Fruit fly (Drosophila melanogaster) whole organism, embryonic: ENCODE data around the gene Ugt301D1.
A peak's percentile ranks its signal among the peaks of the same experiment; 100 is the strongest.

Experiments
- Atf3 ChIP-seq: fragments of 200-800 bp; sonication (Bioruptor generic); optimal IDR thresholded peaks from 3 replicates; lab custom pipeline; 2016; ENCODE audit warnings: missing biosample characterization, missing genetic modification characterization
- B-H1 ChIP-seq: fragments of 200-800 bp; sonication (Bioruptor generic); IDR thresholded peaks from 3 replicates; pipeline ENCODE4 v1.3.6; 2022; ENCODE audit warnings: missing biosample characterization, missing genetic modification characterization
- BtbVII ChIP-seq: fragments of 200-800 bp; sonication (Bioruptor generic); optimal IDR thresholded peaks from 3 replicates; lab custom pipeline; 2017; ENCODE audit warnings: missing biosample characterization, mild to moderate bottlenecking, missing genetic modification characterization
- CG11695 ChIP-seq: fragments of 200-800 bp; sonication (Bioruptor generic); IDR thresholded peaks from 3 replicates; pipeline ENCODE4 v1.3.6; 2022; ENCODE audit warnings: missing biosample characterization, missing genetic modification characterization
- CG11723 ChIP-seq: fragments of 200-800 bp; sonication (Bioruptor generic); optimal IDR thresholded peaks from 2 replicates; lab custom pipeline; 2017; ENCODE audit warnings: missing biosample characterization, mild to moderate bottlenecking, missing genetic modification characterization
- CG12769 ChIP-seq: fragments of 200-800 bp; sonication (Bioruptor generic); optimal IDR thresholded peaks from 2 replicates; lab custom pipeline; 2019; ENCODE audit warnings: missing biosample characterization, mild to moderate bottlenecking, missing genetic modification characterization, moderate library complexity
- CG13296 ChIP-seq: fragments of 200-800 bp; sonication (Bioruptor generic); optimal IDR thresholded peaks from 3 replicates; lab custom pipeline; 2018; ENCODE audit warnings: missing biosample characterization, mild to moderate bottlenecking, missing genetic modification characterization
- CG15514 ChIP-seq: fragments of 200-800 bp; sonication (Bioruptor generic); optimal IDR thresholded peaks from 3 replicates; lab custom pipeline; 2017; ENCODE audit warnings: missing biosample characterization, missing genetic modification characterization, mild to moderate bottlenecking, moderate library complexity, missing genetic modification reagents
- CG17568 ChIP-seq: fragments of 200-800 bp; sonication (Bioruptor generic); optimal IDR thresholded peaks from 2 replicates; lab custom pipeline; 2018; ENCODE audit warnings: missing biosample characterization, mild to moderate bottlenecking, missing genetic modification characterization, moderate library complexity
- CG18011 ChIP-seq: fragments of 200-800 bp; sonication (Bioruptor generic); optimal IDR thresholded peaks from 2 replicates; lab custom pipeline; 2017; ENCODE audit warnings: missing biosample characterization, missing genetic modification characterization, mild to moderate bottlenecking, moderate library complexity, missing genotype
- CG1832 ChIP-seq: fragments of 200-800 bp; sonication (Bioruptor generic); optimal IDR thresholded peaks from 2 replicates; lab custom pipeline; 2017; ENCODE audit warnings: missing biosample characterization, mild to moderate bottlenecking, missing genetic modification characterization, inconsistent platforms
- CG18619 ChIP-seq: fragments of 200-800 bp; sonication (Bioruptor generic); optimal IDR thresholded peaks from 3 replicates; lab custom pipeline; 2017; ENCODE audit warnings: missing biosample characterization, mild to moderate bottlenecking, missing genetic modification characterization
- CG2129 ChIP-seq: fragments of 200-800 bp; sonication (Bioruptor generic); IDR thresholded peaks from 2 replicates; pipeline ENCODE4 v1.3.6; 2022; ENCODE audit warnings: missing biosample characterization, missing genetic modification characterization; ENCODE audit not compliant: partially characterized antibody
- CG2678 ChIP-seq: fragments of 200-800 bp; sonication (Bioruptor generic); optimal IDR thresholded peaks from 3 replicates; lab custom pipeline; 2019; ENCODE audit warnings: missing biosample characterization, mild to moderate bottlenecking, missing genetic modification characterization, moderate library complexity
- CG3281 ChIP-seq: fragments of 200-800 bp; sonication (Bioruptor generic); optimal IDR thresholded peaks from 3 replicates; lab custom pipeline; 2017; ENCODE audit warnings: missing biosample characterization, mild to moderate bottlenecking, missing genetic modification characterization
- CG34376 ChIP-seq: fragments of 200-800 bp; sonication (Bioruptor generic); optimal IDR thresholded peaks from 2 replicates; lab custom pipeline; 2018; ENCODE audit warnings: missing biosample characterization, mild to moderate bottlenecking, missing genetic modification characterization
- CG34422 ChIP-seq: fragments of 200-800 bp; sonication (Bioruptor generic); IDR thresholded peaks from 3 replicates; pipeline ENCODE4 v1.3.6; 2022; ENCODE audit warnings: missing biosample characterization, missing genetic modification characterization
- CG3726 ChIP-seq: fragments of 200-800 bp; sonication (Bioruptor generic); IDR thresholded peaks from 3 replicates; pipeline ENCODE4, ENCODE4 v1.3.6; 2022; ENCODE audit warnings: missing biosample characterization, missing genetic modification characterization
- CG4404 ChIP-seq: fragments of 200-800 bp; sonication (Bioruptor generic); IDR thresholded peaks from 2 replicates; pipeline ENCODE4 v1.3.6; 2022; ENCODE audit warnings: missing biosample characterization, missing genetic modification characterization
- CG6175 ChIP-seq: fragments of 200-800 bp; sonication (Bioruptor generic); IDR thresholded peaks from 3 replicates; pipeline ENCODE4 v1.3.6; 2022; ENCODE audit warnings: missing biosample characterization, missing genetic modification characterization
- CG6683 ChIP-seq: fragments of 200-800 bp; sonication (Bioruptor generic); optimal IDR thresholded peaks from 2 replicates; lab custom pipeline; 2017; ENCODE audit warnings: missing biosample characterization, mild to moderate bottlenecking, missing genetic modification characterization, missing genetic modification reagents
- CG9215 ChIP-seq: fragments of 200-800 bp; sonication (Bioruptor generic); IDR thresholded peaks from 2 replicates; pipeline ENCODE4 v1.3.6; 2022; ENCODE audit warnings: missing biosample characterization, missing genetic modification characterization
- CG9609 ChIP-seq: fragments of 200-800 bp; sonication (Bioruptor generic); optimal IDR thresholded peaks from 3 replicates; lab custom pipeline; 2016; ENCODE audit warnings: missing biosample characterization, missing genetic modification characterization
- Dfd ChIP-seq, 2 experiments: fragments of >200 bp; optimal IDR thresholded peaks; 2 replicates each; lab custom pipeline; 2017; ENCODE audit warnings: missing biosample characterization in 2 of 2, missing genetic modification characterization in 2 of 2
- Dip2 ChIP-seq: fragments of 200-800 bp; sonication (Bioruptor generic); IDR thresholded peaks from 2 replicates; pipeline ENCODE4 v1.3.6; 2022; ENCODE audit warnings: missing biosample characterization, missing genetic modification characterization
- Drgx ChIP-seq: fragments of 200-800 bp; sonication (Bioruptor generic); IDR thresholded peaks from 2 replicates; pipeline ENCODE4 v1.3.6; 2022; ENCODE audit warnings: missing biosample characterization, missing genetic modification characterization
- Fer1 ChIP-seq: fragments of 200-800 bp; sonication (Bioruptor generic); optimal IDR thresholded peaks from 2 replicates; lab custom pipeline; 2017; ENCODE audit warnings: missing biosample characterization, mild to moderate bottlenecking, missing genetic modification characterization
- GATAe ChIP-seq: fragments of 200-800 bp; sonication (Bioruptor generic); conservative IDR thresholded peaks from 2 replicates; pipeline ENCODE4 v1.3.6; 2022; ENCODE audit warnings: missing biosample characterization, missing genetic modification characterization
- Hey ChIP-seq: fragments of 200-800 bp; sonication (Bioruptor generic); optimal IDR thresholded peaks from 3 replicates; lab custom pipeline; 2018; ENCODE audit warnings: missing biosample characterization, mild to moderate bottlenecking, missing genetic modification characterization
- Hr3 ChIP-seq: fragments of 200-800 bp; sonication (Bioruptor generic); optimal IDR thresholded peaks from 3 replicates; lab custom pipeline; 2016; ENCODE audit warnings: missing biosample characterization, missing genetic modification characterization
- Med ChIP-seq: fragments of 200-800 bp; sonication (Bioruptor generic); peaks from one replicate; lab custom pipeline; 2016; ENCODE audit warnings: missing biosample characterization, missing genetic modification characterization, mild to moderate bottlenecking, inconsistent platforms, moderate library complexity
- NK7.1 ChIP-seq: fragments of 200-800 bp; sonication (Bioruptor generic); optimal IDR thresholded peaks from 3 replicates; lab custom pipeline; 2016; ENCODE audit warnings: missing biosample characterization, missing genetic modification characterization
- Sox102F ChIP-seq: fragments of 200-800 bp; sonication (Bioruptor generic); optimal IDR thresholded peaks from 2 replicates; lab custom pipeline; 2018; ENCODE audit warnings: missing biosample characterization, mild to moderate bottlenecking, missing genetic modification characterization, moderate library complexity
- ab ChIP-seq: fragments of 200-800 bp; sonication (Bioruptor generic); optimal IDR thresholded peaks from 2 replicates; lab custom pipeline; 2016; ENCODE audit warnings: missing biosample characterization, missing genetic modification characterization
- bsh ChIP-seq, 2 experiments: fragments of 200-800 bp; sonication (Bioruptor generic); optimal IDR thresholded peaks; 2 replicates each; lab custom pipeline; 2017 to 2018; ENCODE audit warnings: mild to moderate bottlenecking in 2 of 2, missing biosample characterization in 2 of 2, missing genetic modification characterization in 2 of 2, moderate library complexity in 1 of 2
- cato ChIP-seq: fragments of 200-800 bp; sonication (Bioruptor generic); optimal IDR thresholded peaks from 2 replicates; lab custom pipeline; 2016; ENCODE audit warnings: missing biosample characterization, missing genetic modification characterization, borderline replicate concordance
- caup ChIP-seq: fragments of 200-800 bp; sonication (Bioruptor generic); optimal IDR thresholded peaks from 3 replicates; lab custom pipeline; 2017; ENCODE audit warnings: missing biosample characterization, mild to moderate bottlenecking, missing genetic modification characterization, moderate library complexity; ENCODE audit not compliant: severe bottlenecking
- chinmo ChIP-seq: fragments of 200-800 bp; sonication (Bioruptor generic); IDR thresholded peaks from 4 replicates; pipeline ENCODE4 v1.3.6; 2022; ENCODE audit warnings: missing biosample characterization, missing genetic modification characterization; ENCODE audit not compliant: partially characterized antibody
- cwo ChIP-seq: fragments of 200-800 bp; sonication (Bioruptor generic); optimal IDR thresholded peaks from 3 replicates; lab custom pipeline; 2017; ENCODE audit warnings: missing biosample characterization, missing genetic modification characterization, mild to moderate bottlenecking, moderate library complexity, missing genetic modification reagents
- dpn ChIP-seq, 2 experiments: fragments of 200-800 bp; sonication (Bioruptor generic); optimal IDR thresholded peaks; 3 replicates each; lab custom pipeline; 2016; ENCODE audit warnings: missing biosample characterization in 2 of 2, missing genetic modification characterization in 2 of 2
- gem ChIP-seq: fragments of 200-800 bp; sonication (Bioruptor generic); optimal IDR thresholded peaks from 2 replicates; lab custom pipeline; 2019; ENCODE audit warnings: missing biosample characterization, mild to moderate bottlenecking, missing genetic modification characterization, moderate library complexity
- kah ChIP-seq: fragments of 200-800 bp; sonication (Bioruptor generic); optimal IDR thresholded peaks from 2 replicates; lab custom pipeline; 2018; ENCODE audit warnings: missing biosample characterization, mild to moderate bottlenecking, missing genetic modification characterization
- klu ChIP-seq: fragments of 200-800 bp; sonication (Bioruptor generic); IDR thresholded peaks from 2 replicates; pipeline ENCODE4 v1.3.6; 2022; ENCODE audit warnings: missing biosample characterization, missing genetic modification characterization
- lab ChIP-seq: fragments of 200-800 bp; sonication (Bioruptor generic); optimal IDR thresholded peaks from 3 replicates; lab custom pipeline; 2017; ENCODE audit warnings: missing biosample characterization, missing genetic modification characterization, mild to moderate bottlenecking, moderate library complexity, missing genetic modification reagents
- mirr ChIP-seq: fragments of 200-800 bp; sonication (Bioruptor generic); optimal IDR thresholded peaks from 3 replicates; lab custom pipeline; 2018; ENCODE audit warnings: missing biosample characterization, mild to moderate bottlenecking, missing genetic modification characterization
- pnt ChIP-seq: fragments of 200-800 bp; sonication (Bioruptor generic); optimal IDR thresholded peaks from 3 replicates; lab custom pipeline; 2016; ENCODE audit warnings: missing biosample characterization, missing genetic modification characterization
- salm ChIP-seq: fragments of 200-800 bp; sonication (Bioruptor generic); optimal IDR thresholded peaks from 2 replicates; lab custom pipeline; 2018; ENCODE audit warnings: missing biosample characterization, mild to moderate bottlenecking, missing genetic modification characterization
- shn ChIP-seq: fragments of 200-800 bp; sonication (Bioruptor generic); optimal IDR thresholded peaks from 3 replicates; lab custom pipeline; 2016; ENCODE audit warnings: missing biosample characterization, missing genetic modification characterization
- ttk ChIP-seq: fragments of 200-800 bp; sonication (Bioruptor generic); IDR thresholded peaks from 2 replicates; pipeline ENCODE4 v2.1.2; 2022; ENCODE audit warnings: missing biosample characterization, missing genetic modification characterization
- tup ChIP-seq: fragments of 200-800 bp; sonication (Bioruptor generic); optimal IDR thresholded peaks from 2 replicates; lab custom pipeline; 2016; ENCODE audit warnings: missing biosample characterization, mild to moderate bottlenecking, missing genetic modification characterization, moderate library complexity

The Ugt301D1 gene

DNA sequence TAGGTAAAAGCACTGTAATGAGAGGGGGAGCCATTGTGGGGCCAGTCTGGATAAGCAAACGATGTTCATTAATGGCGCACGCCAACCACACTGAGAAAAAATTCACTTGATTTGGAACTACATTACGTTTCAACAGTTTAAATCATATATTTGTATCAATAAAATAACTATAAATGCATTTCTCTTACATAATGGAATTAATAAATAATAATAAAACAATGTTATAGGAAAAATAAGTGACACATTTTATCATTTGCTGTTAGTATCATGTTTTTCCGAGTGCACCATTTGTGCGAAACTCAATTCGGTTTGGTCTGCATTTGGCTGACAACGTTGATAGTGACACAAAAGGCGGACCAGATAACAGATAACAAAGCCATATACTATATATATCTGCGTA, 39.4 kb downstream of the Ugt301D1 start (continued):
- TF ChIP-seq CG6683 (GFP tag; lab: Kevin White, UChicago) (peak; percentile 1), CG11695 (GFP tag; lab: Robert Waterston, UW) (0 out of 3 replicates have a peak, but pooled peaks have one; percentile 17), CG4404 (GFP tag; lab: Robert Waterston, UW) (no peak), Dfd (GFP tag; optimal IDR thresholded peaks at IDR 0.05; lab: Kevin White, UChicago) (no peak), CG2129 (GFP tag; lab: Robert Waterston, UW) (no peak), klu (GFP tag; lab: Robert Waterston, UW) (no peak), Hr3 (no peak), CG9215 (GFP tag; lab: Robert Waterston, UW) (no peak), Med (peak; percentile 10), caup (GFP tag; lab: Kevin White, UChicago) (peak; percentile 16), bsh (GFP tag; optimal IDR thresholded peaks at IDR 0.05; lab: Kevin White, UChicago) (no peak), CG3726 (GFP tag; lab: Robert Waterston, UW) (no peak), Drgx (GFP tag; lab: Robert Waterston, UW) (peak; percentile 75), Atf3 (GFP tag; lab: Kevin White, UChicago) (no peak), pnt (no peak), dpn (GFP tag; optimal IDR thresholded peaks at IDR 0.05; lab: Kevin White, UChicago) (peak in 1 of 2 experiments; percentile 25), Fer1 (peak; percentile 56), ab (GFP tag; lab: Kevin White, UChicago) (no peak), kah (GFP tag; lab: Kevin White, UChicago) (no peak), CG1832 (GFP tag; lab: Kevin White, UChicago) (no peak), CG34422 (0 out of 3 replicates have a peak, but pooled peaks have one; percentile 40), CG11723 (GFP tag; lab: Kevin White, UChicago) (no peak), lab (GFP tag; lab: Kevin White, UChicago) (peak; percentile 69), ttk (GFP tag; lab: Robert Waterston, UW) (0 out of 2 replicates have a peak, but pooled peaks have one; percentile 10), chinmo (GFP tag; lab: Robert Waterston, UW) (no peak), CG12769 (peak; percentile 42), cato (GFP tag; lab: Kevin White, UChicago) (no peak), Sox102F (GFP tag; lab: Kevin White, UChicago) (peak; percentile 55)

dm6 chr2L:18549470-18549869, 40.1 kb downstream of the Ugt301D1 start:
- TF ChIP-seq GATAe (peak; percentile 27; the same call in 1 of the 2 replicates), CG17568 (peak; percentile 5), Hey (tag; lab: Kevin White, UChicago) (peak; percentile 28), CG9609 (GFP tag; lab: Kevin White, UChicago) (no peak), BtbVII (GFP tag; lab: Kevin White, UChicago) (peak; percentile 56), mirr (GFP tag; lab: Kevin White, UChicago) (peak; percentile 74), CG34376 (GFP tag; lab: Kevin White, UChicago) (peak; percentile 42), CG6175 (no peak), CG18619 (no peak), CG11695 (GFP tag; lab: Robert Waterston, UW) (0 out of 3 replicates have a peak, but pooled peaks have one; percentile 23), NK7.1 (GFP tag; lab: Kevin White, UChicago) (no peak), salm (tag; lab: Kevin White, UChicago) (peak; percentile 5), gem (tag; lab: Kevin White, UChicago) (peak; percentile 5), cwo (GFP tag; lab: Kevin White, UChicago) (peak; percentile 61), CG13296 (peak; percentile 44), CG3281 (peak; percentile 53), shn (no peak), lab (GFP tag; lab: Kevin White, UChicago) (peak; percentile 44), B-H1 (GFP tag; lab: Robert Waterston, UW) (no peak), CG18011 (GFP tag; lab: Kevin White, UChicago) (no peak), CG15514 (no peak), Dip2 (GFP tag; lab: Robert Waterston, UW) (no peak), tup (GFP tag; lab: Kevin White, UChicago) (no peak), CG2678 (tag; lab: Kevin White, UChicago) (peak; percentile 51)
